Fruit fly (Drosophila melanogaster) whole organism, embryonic: ENCODE data around the gene Mpc1.

Source experiments
- CG11093 ChIP-seq: fragments of 200-800 bp; sonication (Bioruptor generic); IDR thresholded peaks from 3 replicates; pipeline ENCODE4 v1.3.6; 2022; ENCODE audit warnings: missing biosample characterization, missing genetic modification characterization
- CG12299 ChIP-seq: fragments of 200-800 bp; sonication (Bioruptor generic); optimal IDR thresholded peaks from 2 replicates; lab custom pipeline; 2018; ENCODE audit warnings: missing biosample characterization, mild to moderate bottlenecking, missing genetic modification characterization
- CG14710 ChIP-seq: fragments of 200-800 bp; sonication (Bioruptor generic); optimal IDR thresholded peaks from 3 replicates; lab custom pipeline; 2019; ENCODE audit warnings: missing biosample characterization, mild to moderate bottlenecking, missing genetic modification characterization, moderate library complexity
- CG1832 ChIP-seq: fragments of 200-800 bp; sonication (Bioruptor generic); optimal IDR thresholded peaks from 2 replicates; lab custom pipeline; 2017; ENCODE audit warnings: missing biosample characterization, mild to moderate bottlenecking, missing genetic modification characterization, inconsistent platforms
- CG18764 ChIP-seq: fragments of 200-800 bp; sonication (Bioruptor generic); optimal IDR thresholded peaks from 3 replicates; lab custom pipeline; 2016; ENCODE audit warnings: missing biosample characterization, missing genetic modification characterization
- CG3847 ChIP-seq: fragments of 200-800 bp; sonication (Bioruptor generic); IDR thresholded peaks from 2 replicates; pipeline ENCODE4 v1.3.6; 2022; ENCODE audit warnings: missing biosample characterization, missing genetic modification characterization
- CG4360 ChIP-seq: fragments of 200-800 bp; sonication (Bioruptor generic); IDR thresholded peaks from 2 replicates; pipeline ENCODE4 v1.3.6; 2022; ENCODE audit warnings: missing biosample characterization, missing genetic modification characterization
- CG8089 ChIP-seq: fragments of 200-800 bp; sonication (Bioruptor generic); optimal IDR thresholded peaks from 3 replicates; lab custom pipeline; 2016; ENCODE audit warnings: missing biosample characterization, missing genetic modification characterization
- CG8290 ChIP-seq, 3 experiments: fragments of 200-800 bp; sonication (Bioruptor generic); optimal IDR thresholded peaks; 2 replicates each; lab custom pipeline; 2016 to 2019; ENCODE audit warnings: missing biosample characterization in 3 of 3, missing genetic modification characterization in 3 of 3, mild to moderate bottlenecking in 2 of 3, moderate library complexity in 1 of 3
- Chrac-16 ChIP-seq: fragments of 200-800 bp; sonication (Bioruptor generic); optimal IDR thresholded peaks from 3 replicates; lab custom pipeline; 2016; ENCODE audit warnings: missing biosample characterization, missing genetic modification characterization
- D19B ChIP-seq: fragments of 200-800 bp; sonication (Bioruptor generic); optimal IDR thresholded peaks from 2 replicates; lab custom pipeline; 2017; ENCODE audit warnings: missing biosample characterization, mild to moderate bottlenecking, missing genetic modification characterization
- Dp ChIP-seq: fragments of 200-800 bp; sonication (Bioruptor generic); optimal IDR thresholded peaks from 2 replicates; lab custom pipeline; 2018; ENCODE audit warnings: missing biosample characterization, mild to moderate bottlenecking, missing genetic modification characterization, moderate library complexity
- Dref ChIP-seq: fragments of 200-800 bp; sonication (Bioruptor generic); IDR thresholded peaks from 2 replicates; pipeline ENCODE4 v1.3.6; 2022; ENCODE audit warnings: missing biosample characterization, missing genetic modification characterization
- GATAe ChIP-seq: fragments of 200-800 bp; sonication (Bioruptor generic); conservative IDR thresholded peaks from 2 replicates; pipeline ENCODE4 v1.3.6; 2022; ENCODE audit warnings: missing biosample characterization, missing genetic modification characterization
- Hr78 ChIP-seq, 2 experiments: fragments of 200-800 bp in 1 of 2; fragments of >200 bp in 1 of 2; sonication (Bioruptor generic) in 1 of 2; optimal IDR thresholded peaks; 2 replicates each; lab custom pipeline; 2017 to 2019; ENCODE audit warnings: missing biosample characterization in 2 of 2, missing genetic modification characterization in 2 of 2, mild to moderate bottlenecking in 1 of 2, moderate library complexity in 1 of 2
- Jarid2 ChIP-seq: fragments of 200-800 bp; sonication (Bioruptor generic); optimal IDR thresholded peaks from 3 replicates; lab custom pipeline; 2017; ENCODE audit warnings: mild to moderate bottlenecking, missing biosample characterization, missing genetic modification reagents, missing genetic modification characterization
- MBD-R2 ChIP-seq: fragments of 200-800 bp; sonication (Bioruptor generic); IDR thresholded peaks from 2 replicates; pipeline ENCODE4 v1.3.6; 2022; ENCODE audit warnings: missing biosample characterization, missing genetic modification characterization
- MTF-1 ChIP-seq: fragments of 200-800 bp; sonication (Bioruptor generic); optimal IDR thresholded peaks from 2 replicates; lab custom pipeline; 2018; ENCODE audit warnings: missing biosample characterization, mild to moderate bottlenecking, missing genetic modification characterization, borderline replicate concordance
- Poxn ChIP-seq: fragments of 200-800 bp; sonication (Bioruptor generic); IDR thresholded peaks from 2 replicates; pipeline ENCODE4 v1.3.6; 2022; ENCODE audit warnings: missing biosample characterization, missing genetic modification characterization
- Xbp1 ChIP-seq: fragments of 200-800 bp; sonication (Bioruptor generic); optimal IDR thresholded peaks from 3 replicates; lab custom pipeline; 2016; ENCODE audit warnings: missing biosample characterization, mild to moderate bottlenecking, missing genetic modification characterization
- Xrp1 ChIP-seq: fragments of 200-800 bp; sonication (Bioruptor generic); IDR thresholded peaks from 2 replicates; pipeline ENCODE4 v1.3.6; 2022; ENCODE audit warnings: missing biosample characterization, missing genetic modification characterization
- cato ChIP-seq: fragments of 200-800 bp; sonication (Bioruptor generic); optimal IDR thresholded peaks from 2 replicates; lab custom pipeline; 2016; ENCODE audit warnings: missing biosample characterization, missing genetic modification characterization, borderline replicate concordance
- cg ChIP-seq: fragments of 200-800 bp; sonication (Bioruptor generic); optimal IDR thresholded peaks from 3 replicates; lab custom pipeline; 2019; ENCODE audit warnings: missing biosample characterization, mild to moderate bottlenecking, missing genetic modification characterization, moderate library complexity
- crp ChIP-seq, 2 experiments: fragments of 200-800 bp; sonication (Bioruptor generic); optimal IDR thresholded peaks; 2 replicates in 1 of 2; 3 replicates in 1 of 2; lab custom pipeline; 2017; ENCODE audit warnings: missing biosample characterization in 2 of 2, missing genetic modification characterization in 2 of 2, mild to moderate bottlenecking in 1 of 2, moderate library complexity in 1 of 2
- dysf ChIP-seq: fragments of 200-800 bp; sonication (Bioruptor generic); IDR thresholded peaks from 3 replicates; pipeline ENCODE4 v1.3.6; 2022; ENCODE audit warnings: missing biosample characterization, missing genetic modification characterization
- esg ChIP-seq: fragments of 200-800 bp; sonication (Bioruptor generic); conservative IDR thresholded peaks from 2 replicates; pipeline ENCODE4 v1.3.6; 2022; ENCODE audit warnings: missing biosample characterization, missing genetic modification characterization
- gem ChIP-seq: fragments of 200-800 bp; sonication (Bioruptor generic); optimal IDR thresholded peaks from 2 replicates; lab custom pipeline; 2019; ENCODE audit warnings: missing biosample characterization, mild to moderate bottlenecking, missing genetic modification characterization, moderate library complexity
- grn ChIP-seq: fragments of 200-800 bp; sonication (Bioruptor generic); optimal IDR thresholded peaks from 3 replicates; lab custom pipeline; 2017; ENCODE audit warnings: missing biosample characterization, missing genetic modification characterization
- hkb ChIP-seq, 2 experiments: fragments of 200-800 bp in 1 of 2; fragments of >200 bp in 1 of 2; sonication (Bioruptor generic) in 1 of 2; IDR thresholded peaks in 1 of 2; optimal IDR thresholded peaks in 1 of 2; 2 replicates each; pipeline versions ENCODE4 v1.3.6 to Lab custom; 2017 to 2022; ENCODE audit warnings: missing biosample characterization in 1 of 2, missing genetic modification characterization in 1 of 2
- jumu ChIP-seq: fragments of 200-800 bp; sonication (Bioruptor generic); optimal IDR thresholded peaks from 3 replicates; lab custom pipeline; 2016; ENCODE audit warnings: missing biosample characterization, missing genetic modification characterization
- kni ChIP-seq: fragments of 200-800 bp; sonication (Bioruptor generic); optimal IDR thresholded peaks from 3 replicates; lab custom pipeline; 2017; ENCODE audit warnings: mild to moderate bottlenecking, missing biosample characterization, missing genetic modification reagents, missing genetic modification characterization
- lilli ChIP-seq: fragments of 200-800 bp; sonication (Bioruptor generic); optimal IDR thresholded peaks from 3 replicates; lab custom pipeline; 2016; ENCODE audit warnings: missing biosample characterization, missing genetic modification characterization
- oc ChIP-seq: fragments of 200-800 bp; sonication (Bioruptor generic); optimal IDR thresholded peaks from 2 replicates; lab custom pipeline; 2018; ENCODE audit warnings: missing biosample characterization, mild to moderate bottlenecking, missing genetic modification characterization, moderate library complexity
- peb ChIP-seq: fragments of 200-800 bp; sonication (Bioruptor generic); IDR thresholded peaks from 2 replicates; pipeline ENCODE4 v1.3.6; 2022; ENCODE audit warnings: missing biosample characterization, missing genetic modification characterization
- pho ChIP-seq: fragments of 200-800 bp; sonication (Bioruptor generic); optimal IDR thresholded peaks from 2 replicates; lab custom pipeline; 2016; ENCODE audit warnings: missing biosample characterization, missing genetic modification characterization
- prd ChIP-seq, 3 experiments: fragments of >200 bp in 2 of 3; fragments of 200-800 bp in 1 of 3; sonication (Bioruptor generic) in 1 of 3; optimal IDR thresholded peaks in 2 of 3; IDR thresholded peaks in 1 of 3; 2 replicates in 2 of 3; 3 replicates in 1 of 3; pipeline versions ENCODE4 v1.3.6 to Lab custom; 2017 to 2022; ENCODE audit warnings: missing biosample characterization in 1 of 3, missing genetic modification characterization in 1 of 3
- ro ChIP-seq: fragments of 200-800 bp; sonication (Bioruptor generic); IDR thresholded peaks from 2 replicates; pipeline ENCODE4 v1.3.6; 2022; ENCODE audit warnings: missing biosample characterization, missing genetic modification characterization
- row ChIP-seq: fragments of 200-800 bp; sonication (Bioruptor generic); IDR thresholded peaks from 3 replicates; pipeline ENCODE4 v1.3.6; 2022; ENCODE audit warnings: missing biosample characterization, missing genetic modification characterization
- seq ChIP-seq: fragments of 200-800 bp; sonication (Bioruptor generic); IDR thresholded peaks from 2 replicates; pipeline ENCODE4 v1.3.6; 2022; ENCODE audit warnings: missing biosample characterization, missing genetic modification characterization
- slou ChIP-seq: fragments of 200-800 bp; sonication (Bioruptor generic); optimal IDR thresholded peaks from 3 replicates; lab custom pipeline; 2016; ENCODE audit warnings: missing biosample characterization, missing genetic modification characterization
- sr ChIP-seq: fragments of 200-800 bp; sonication (Bioruptor generic); IDR thresholded peaks from 3 replicates; pipeline ENCODE4 v1.3.6; 2022; ENCODE audit warnings: missing biosample characterization, missing genetic modification characterization
- tap ChIP-seq: fragments of 200-800 bp; optimal IDR thresholded peaks from 3 replicates; lab custom pipeline; 2019; ENCODE audit warnings: missing biosample characterization, mild to moderate bottlenecking, missing genetic modification characterization, moderate library complexity
- trem ChIP-seq: fragments of 200-800 bp; optimal IDR thresholded peaks from 3 replicates; lab custom pipeline; 2019; ENCODE audit warnings: missing biosample characterization, mild to moderate bottlenecking, missing genetic modification characterization, moderate library complexity
- vnd ChIP-seq: fragments of 200-800 bp; sonication (Bioruptor generic); IDR thresholded peaks from 3 replicates; pipeline ENCODE4 v1.3.6; 2022; ENCODE audit warnings: missing biosample characterization, missing genetic modification characterization; ENCODE audit not compliant: partially characterized antibody
- yki ChIP-seq: fragments of >200 bp; optimal IDR thresholded peaks from 3 replicates; lab custom pipeline; 2018
- zen ChIP-seq: fragments of 200-800 bp; sonication (Bioruptor generic); optimal IDR thresholded peaks from 3 replicates; lab custom pipeline; 2018; ENCODE audit warnings: missing biosample characterization, mild to moderate bottlenecking, missing genetic modification characterization, moderate library complexity

The Mpc1 gene

dm6 chr3R:18913856-18914593 lies 14.4 kb downstream of the Mpc1 start (continued):
- no peak for TF ChIP-seq grn
- no peak for TF ChIP-seq D19B (GFP tag; lab: Kevin White, UChicago)
- TF ChIP-seq MBD-R2 = no peak
- no peak for TF ChIP-seq Dp (GFP tag; lab: Kevin White, UChicago)

- TF ChIP-seq oc (tag; lab: Kevin White, UChicago) (peak; percentile 54), pho (GFP tag; lab: Kevin White, UChicago) (no peak), Dref (GFP tag; lab: Robert Waterston, UW) (no peak), Jarid2 (no peak), jumu (GFP tag; lab: Kevin White, UChicago) (no peak), yki (no peak), prd (optimal IDR thresholded peaks at IDR 0.05; lab: Kevin White, UChicago) (no peak), prd (GFP tag; IDR thresholded peaks at IDR 0.05; lab: Robert Waterston, UW) (0 out of 3 replicates have a peak, but pooled peaks have one; percentile 5), trem (tag; lab: Kevin White, UChicago) (no peak), ro (GFP tag; lab: Robert Waterston, UW) (no peak), gem (tag; lab: Kevin White, UChicago) (peak; percentile 1), MBD-R2 (no peak), cato (no peak), Xrp1 (GFP tag; lab: Robert Waterston, UW) (peak; percentile 49; the same call in 1 of the 2 replicates), CG12299 (tag; lab: Kevin White, UChicago) (no peak), crp (GFP tag; optimal IDR thresholded peaks at IDR 0.05; lab: Kevin White, UChicago) (no peak), sr (GFP tag; lab: Robert Waterston, UW) (no peak), zen (peak; percentile 21), Poxn (GFP tag; lab: Robert Waterston, UW) (no peak), CG11093 (no peak), CG8089 (GFP tag; lab: Kevin White, UChicago) (no peak), CG8290 (GFP tag; optimal IDR thresholded peaks at IDR 0.05; lab: Kevin White, UChicago) (no peak), CG8290 (tag; optimal IDR thresholded peaks at IDR 0.05; lab: Kevin White, UChicago) (no peak), kni (peak; percentile 82), lilli (GFP tag; lab: Kevin White, UChicago) (no peak), peb (GFP tag; lab: Robert Waterston, UW) (no peak), GATAe (GFP tag; lab: Robert Waterston, UW) (no peak), seq (GFP tag; lab: Robert Waterston, UW) (no peak), CG3847 (GFP tag; lab: Robert Waterston, UW) (no peak), Xbp1 (GFP tag; lab: Kevin White, UChicago) (no peak), CG18764 (GFP tag; lab: Kevin White, UChicago) (no peak), slou (no peak), row (GFP tag; lab: Robert Waterston, UW) (peak; percentile 30; the same call in 2 of the 3 replicates), vnd (GFP tag; lab: Robert Waterston, UW) (no peak), Hr78 (GFP tag; optimal IDR thresholded peaks at IDR 0.05; lab: Kevin White, UChicago) (no peak), CG4360 (GFP tag; lab: Robert Waterston, UW) (no peak), cg (GFP tag; lab: Kevin White, UChicago) (no peak), MTF-1 (no peak), esg (GFP tag; lab: Robert Waterston, UW) (no peak), tap (tag; lab: Kevin White, UChicago) (no peak), hkb (optimal IDR thresholded peaks at IDR 0.05; lab: Kevin White, UChicago) (no peak), hkb (GFP tag; IDR thresholded peaks at IDR 0.05; lab: Robert Waterston, UW) (no peak), CG14710 (no peak), dysf (no peak), Chrac-16 (GFP tag; lab: Kevin White, UChicago) (no peak), CG1832 (GFP tag; lab: Kevin White, UChicago) (no peak)
These were observed 15.6 kb downstream of the Mpc1 start, which contains the start of gene Sgsh for dm6 chr3R:18912782-18913331. Gene Sgsh, minus strand, starts transcription at chr3R:18912922.
